Worm (Caenorhabditis elegans) whole organism, midembryonic: ENCODE results near the gene C09H10.4.
A peak's percentile ranks its signal among the peaks of the same experiment; 100 is the strongest.

Experiments
- T22C8.4 ChIP-seq: fragments of 200-800 bp; sonication (Bioruptor generic); IDR thresholded peaks from 2 replicates; pipeline ENCODE4 v1.3.6; 2022; ENCODE audit warnings: missing genetic modification characterization, missing compliant biosample characterization
- cog-1 ChIP-seq: sonication (generic microtip); optimal IDR thresholded peaks from 2 replicates; lab custom pipeline; 2016; ENCODE audit warnings: missing genetic modification characterization, missing compliant biosample characterization
- flt-1 ChIP-seq: fragments of 200-800 bp; sonication (Bioruptor generic); IDR thresholded peaks from 2 replicates; pipeline ENCODE4 v1.3.6; 2022; ENCODE audit warnings: missing genetic modification characterization, missing compliant biosample characterization
- klf-2 ChIP-seq: fragments of 200-800 bp; sonication (Bioruptor generic); conservative IDR thresholded peaks from 2 replicates; pipeline ENCODE4 v1.3.6; 2022; ENCODE audit warnings: missing genetic modification reagents, missing genetic modification characterization, missing compliant biosample characterization
- med-1 ChIP-seq: sonication (generic microtip); optimal IDR thresholded peaks from 2 replicates; lab custom pipeline; 2017; ENCODE audit warnings: missing genetic modification characterization, mild to moderate bottlenecking, missing compliant biosample characterization, antibody characterized with exemption, missing genetic modification reagents; ENCODE audit not compliant: insufficient read depth
- ref-1 ChIP-seq: fragments of 200-800 bp; sonication (Bioruptor generic); conservative IDR thresholded peaks from 2 replicates; pipeline ENCODE4 v1.3.6; 2022; ENCODE audit warnings: missing genetic modification reagents, missing genetic modification characterization, missing compliant biosample characterization
- tab-1 ChIP-seq: fragments of 200-800 bp; sonication (Bioruptor generic); IDR thresholded peaks from 2 replicates; pipeline ENCODE4 v1.3.6; 2022; ENCODE audit warnings: missing genetic modification characterization, missing compliant biosample characterization
- ztf-23 ChIP-seq: fragments of 200-800 bp; sonication (Bioruptor generic); IDR thresholded peaks from 2 replicates; pipeline ENCODE4 v1.3.6; 2022; ENCODE audit warnings: missing genetic modification reagents, missing genetic modification characterization, missing compliant biosample characterization
- ztf-29 ChIP-seq: fragments of 200-800 bp; sonication (Bioruptor generic); IDR thresholded peaks from 2 replicates; pipeline ENCODE4 v1.3.6; 2022; ENCODE audit warnings: missing genetic modification reagents, missing genetic modification characterization, missing compliant biosample characterization

Gene C09H10.4

DNA sequence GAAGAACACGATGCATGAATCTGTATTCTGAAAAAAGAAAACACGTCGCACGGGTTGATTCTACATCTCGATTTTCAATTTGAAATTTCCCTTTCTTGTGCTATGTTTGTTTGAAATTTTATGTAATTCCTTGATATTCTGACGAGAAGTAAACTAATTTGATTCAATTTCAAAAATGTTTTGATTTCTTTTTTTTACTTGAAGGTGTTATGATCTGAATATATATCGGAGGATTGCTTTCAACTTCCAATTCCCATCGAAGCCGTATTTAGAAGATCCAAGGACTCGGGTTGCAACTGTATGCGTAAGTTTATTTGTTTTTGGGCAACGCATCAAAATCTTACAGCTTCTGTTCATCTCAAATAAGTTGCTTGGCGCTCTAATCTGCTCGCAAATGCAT is 27.4 kb downstream of the C09H10.4 start, which contains the start of gene F40F8.1:
Gene F40F8.1 (plus strand): TSS at position 301 of the 400 bp plus-strand sequence.
- no peak for TF ChIP-seq cog-1
- no peak for TF ChIP-seq T22C8.4 (GFP tag; lab: Robert Waterston, UW)
- no peak for TF ChIP-seq tab-1 (GFP tag; lab: Robert Waterston, UW)
- TF ChIP-seq ztf-23, result no peak
- TF ChIP-seq klf-2 (GFP tag; lab: Robert Waterston, UW), result no peak
- no peak for TF ChIP-seq flt-1
- no peak for TF ChIP-seq ztf-29
- TF ChIP-seq ref-1, result no peak
- TF ChIP-seq med-1, result no peak

DNA sequence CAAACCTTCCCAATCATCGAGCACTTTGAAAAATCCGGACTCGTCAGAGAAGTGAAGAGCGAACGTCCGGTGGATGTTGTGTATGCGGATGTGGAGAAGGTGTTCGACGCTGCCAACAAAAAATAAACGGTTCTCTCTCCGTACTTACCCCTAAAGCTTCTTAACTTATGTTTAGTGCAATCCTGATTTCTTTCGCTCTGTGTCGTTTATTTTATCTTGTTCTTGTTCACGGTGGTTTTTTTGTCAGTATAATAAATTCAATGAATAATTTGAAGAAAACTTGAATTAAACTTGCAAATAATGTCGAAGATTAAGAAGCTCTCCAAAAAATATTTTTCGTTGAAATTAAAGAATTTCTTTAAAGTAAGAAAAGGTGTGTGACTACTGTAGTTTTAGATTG is 29.0 kb downstream of the C09H10.4 start, which contains the start of gene F40F8.3:
Gene F40F8.3 (plus strand): TSS at position 301 of the 400 bp plus-strand sequence.
- no peak for TF ChIP-seq cog-1
- no peak for TF ChIP-seq T22C8.4 (GFP tag; lab: Robert Waterston, UW)
- no peak for TF ChIP-seq klf-2 (GFP tag; lab: Robert Waterston, UW)
- TF ChIP-seq ztf-23, result no peak
- no peak for TF ChIP-seq ref-1
- TF ChIP-seq med-1, result no peak
- no peak for TF ChIP-seq tab-1 (GFP tag; lab: Robert Waterston, UW)
- TF ChIP-seq flt-1, result no peak
- TF ChIP-seq ztf-29, result no peak

DNA sequence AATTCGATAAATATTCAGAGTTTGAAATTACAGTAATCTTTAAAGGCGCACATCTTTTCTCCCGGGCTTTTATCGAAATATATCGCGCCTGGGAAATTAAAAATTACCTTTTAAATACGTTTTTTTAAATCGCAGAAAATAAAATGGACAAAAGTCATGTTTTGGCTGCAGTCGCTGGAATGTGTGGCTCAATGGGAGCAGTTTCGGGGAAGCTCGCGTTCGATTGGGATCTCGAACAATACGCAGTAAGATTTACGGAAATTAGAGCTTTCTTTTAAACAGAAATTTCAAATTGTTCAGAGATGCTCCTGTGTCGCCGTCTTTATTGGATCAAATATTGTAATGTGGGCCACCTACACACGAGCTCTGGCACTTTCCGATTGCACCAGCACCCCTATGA is 29.6 kb downstream of the C09H10.4 start, which contains the start of gene F40F8.12:
Gene F40F8.12 (plus strand): TSS at position 301 of the 400 bp plus-strand sequence.
- TF ChIP-seq klf-2 (GFP tag; lab: Robert Waterston, UW), result no peak
- TF ChIP-seq med-1, result no peak
- no peak for TF ChIP-seq tab-1 (GFP tag; lab: Robert Waterston, UW)
- TF ChIP-seq cog-1, result no peak
- TF ChIP-seq T22C8.4 (GFP tag; lab: Robert Waterston, UW), result no peak
- no peak for TF ChIP-seq ref-1
- no peak for TF ChIP-seq ztf-29
- no peak for TF ChIP-seq ztf-23
- TF ChIP-seq flt-1, result no peak

ce11 chrII:11132542-11132941 is 32.6 kb downstream of the C09H10.4 start, which contains the start of gene F40F8.11:
TSS of gene F40F8.11 (minus strand) at chrII:11132590.
- TF ChIP-seq cog-1 (peak; percentile 10), tab-1 (GFP tag; lab: Robert Waterston, UW) (no peak)

- TF ChIP-seq ref-1 (no peak), tab-1 (GFP tag; lab: Robert Waterston, UW) (no peak), klf-2 (GFP tag; lab: Robert Waterston, UW) (no peak), ztf-23 (no peak), flt-1 (no peak), T22C8.4 (GFP tag; lab: Robert Waterston, UW) (no peak), ztf-29 (no peak), med-1 (no peak)
These were observed 34.9 kb downstream of the C09H10.4 start, which contains the start of gene F40F8.5 for ce11 chrII:11134828-11135227. TSS of gene F40F8.5 (minus strand) at chrII:11134928.

DNA sequence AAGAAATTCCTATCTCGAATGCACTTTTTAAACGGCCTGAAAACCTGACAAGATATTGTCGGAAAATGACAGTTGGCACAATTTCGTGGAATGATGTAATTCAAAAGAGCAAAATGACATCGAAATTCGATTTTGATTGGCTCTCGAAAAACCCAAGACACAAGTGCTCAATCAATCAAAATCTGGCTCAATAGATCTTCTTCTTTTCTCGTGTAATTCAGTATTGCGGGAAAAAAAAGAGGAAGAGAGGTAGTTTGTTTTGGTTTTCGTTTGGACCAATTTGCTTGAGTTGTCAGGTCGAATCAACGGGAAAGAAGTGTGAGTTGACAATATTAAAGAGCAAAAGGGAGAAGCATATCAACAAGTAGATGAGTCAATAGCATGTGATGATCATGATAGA is 35.8 kb downstream of the C09H10.4 start:
- TF ChIP-seq T22C8.4 (GFP tag; lab: Robert Waterston, UW), result no peak
- no peak for TF ChIP-seq ztf-23
- TF ChIP-seq med-1, result no peak
- no peak for TF ChIP-seq klf-2 (GFP tag; lab: Robert Waterston, UW)
- no peak for TF ChIP-seq ztf-29

- TF ChIP-seq med-1 (no peak), flt-1 (no peak), T22C8.4 (GFP tag; lab: Robert Waterston, UW) (no peak), ztf-23 (no peak), klf-2 (GFP tag; lab: Robert Waterston, UW) (no peak), tab-1 (GFP tag; lab: Robert Waterston, UW) (no peak), ztf-29 (no peak), cog-1 (no peak), ref-1 (no peak)
These were observed 40.2 kb downstream of the C09H10.4 start, which contains the start of gene F40F8.4 for ce11 chrII:11140140-11140539. TSS of gene F40F8.4 (minus strand) at chrII:11140240.

DNA sequence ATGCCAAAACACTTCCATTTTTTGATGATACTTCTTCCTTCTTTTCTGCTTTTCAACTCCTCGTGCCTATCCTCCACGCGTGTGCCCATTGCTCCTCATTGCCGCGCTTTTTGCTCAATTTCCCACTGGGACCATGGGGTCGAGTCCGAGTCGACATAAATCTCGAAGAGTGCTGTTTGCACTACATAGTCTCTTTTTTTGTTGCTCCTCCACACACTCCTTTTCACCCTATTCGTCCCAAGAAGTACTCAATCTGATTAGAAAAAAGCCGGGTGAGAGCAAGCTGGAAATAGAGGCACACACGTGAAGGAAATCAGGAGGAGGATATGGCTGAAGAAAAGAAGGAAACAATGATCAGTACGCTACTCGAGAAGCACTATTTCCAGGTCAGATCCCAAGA is 42.6 kb downstream of the C09H10.4 start, which contains the start of gene arrd-6:
Gene arrd-6 (plus strand): TSS at position 169 of the 400 bp plus-strand sequence.
- no peak for TF ChIP-seq cog-1
- no peak for TF ChIP-seq ref-1
- TF ChIP-seq tab-1 (GFP tag; lab: Robert Waterston, UW), result no peak
- TF ChIP-seq med-1, result no peak
- TF ChIP-seq flt-1, result no peak
- TF ChIP-seq klf-2 (GFP tag; lab: Robert Waterston, UW), result no peak
- TF ChIP-seq ztf-29, result no peak
- no peak for TF ChIP-seq T22C8.4 (GFP tag; lab: Robert Waterston, UW)
- TF ChIP-seq ztf-23, result no peak
